Worm (Caenorhabditis elegans): Measurements from ENCODE around the gene mep-1.

- TF ChIP-seq tra-4 (tag; optimal IDR thresholded peaks at IDR 0.05) (no peak), ama-1 (optimal IDR thresholded peaks at IDR 0.05) (no peak), scrt-1 (GFP tag; IDR thresholded peaks at IDR 0.05) (no peak), ets-7 (tag; optimal IDR thresholded peaks at IDR 0.05) (no peak), B0310.2 (tag; optimal IDR thresholded peaks at IDR 0.05) (no peak), flt-1 (GFP tag; IDR thresholded peaks at IDR 0.05) (no peak)
Observed at ce11 chrIV:11489077-11489476, 35.4 kb upstream of the mep-1 start.

Data from whole organism, early embryonic.